Worm (Caenorhabditis elegans) whole organism, L4 larva: ENCODE results near the gene W04G3.5.

Experiments
- F49E8.2 ChIP-seq: sonication (generic microtip); optimal IDR thresholded peaks from 2 replicates; lab custom pipeline; 2016; ENCODE audit warnings: missing compliant biosample characterization, mild to moderate bottlenecking, missing genetic modification characterization, borderline replicate concordance
- ama-1 ChIP-seq: fragments of 150-350 bp; optimal IDR thresholded peaks from 2 replicates; lab custom pipeline; 2014; ENCODE audit warnings: inconsistent platforms, mixed read lengths
- ceh-82 ChIP-seq: sonication (generic microtip); optimal IDR thresholded peaks from 2 replicates; lab custom pipeline; 2017; ENCODE audit warnings: missing biosample characterization, missing genetic modification characterization
- fkh-10 ChIP-seq: fragments of 150-350 bp; optimal IDR thresholded peaks from 2 replicates; lab custom pipeline; 2014; ENCODE audit warnings: missing biosample characterization, missing genetic modification reagents, missing genetic modification characterization
- hlh-11 ChIP-seq: fragments of 200-800 bp; sonication (Bioruptor generic); optimal IDR thresholded peaks from 2 replicates; lab custom pipeline; 2018; ENCODE audit warnings: mild to moderate bottlenecking, missing genetic modification characterization, missing compliant biosample characterization
- mdl-1 ChIP-seq, 2 experiments: fragments of 150-350 bp in 1 of 2; sonication (generic microtip) in 1 of 2; optimal IDR thresholded peaks; 2 replicates each; lab custom pipeline; 2014 to 2017; ENCODE audit warnings: missing biosample characterization in 2 of 2, missing genetic modification characterization in 2 of 2
- nhr-237 ChIP-seq: sonication (generic microtip); optimal IDR thresholded peaks from 2 replicates; lab custom pipeline; 2017; ENCODE audit warnings: missing biosample characterization, missing genetic modification characterization
- tra-1 ChIP-seq: fragments of 200-800 bp; sonication (Bioruptor generic); IDR thresholded peaks from 2 replicates; pipeline ENCODE4 v1.3.6; 2022; ENCODE audit warnings: missing genetic modification reagents, missing genetic modification characterization, missing compliant biosample characterization

- TF ChIP-seq mdl-1 (tag; optimal IDR thresholded peaks at IDR 0.05; lab: Kevin White, UChicago) (no peak), ama-1 (lab: Kevin White, UChicago) (no peak), F49E8.2 (tag; lab: Kevin White, UChicago) (no peak), hlh-11 (tag; lab: Kevin White, UChicago) (no peak), tra-1 (GFP tag; lab: Robert Waterston, UW) (no peak), nhr-237 (no peak), ceh-82 (tag; lab: Kevin White, UChicago) (no peak), fkh-10 (GFP tag; lab: Kevin White, UChicago) (no peak)
Measured at ce11 chrX:11072701-11073100, 757 bp upstream of the W04G3.5 start.
